Fruit fly (Drosophila melanogaster) whole organism, embryonic: ENCODE results near the gene Rbp1-like.

Experiments
- CG8388 ChIP-seq: fragments of 200-800 bp; sonication (Bioruptor generic); optimal IDR thresholded peaks from 2 replicates; lab custom pipeline; 2019; ENCODE audit warnings: missing biosample characterization, mild to moderate bottlenecking, missing genetic modification characterization, moderate library complexity
- Mrtf ChIP-seq: fragments of 200-800 bp; sonication (Bioruptor generic); IDR thresholded peaks from 3 replicates; pipeline ENCODE4 v1.3.6; 2022; ENCODE audit warnings: missing biosample characterization, missing genetic modification characterization
- exex ChIP-seq: fragments of 200-800 bp; sonication (Bioruptor generic); optimal IDR thresholded peaks from 4 replicates; lab custom pipeline; 2018; ENCODE audit warnings: missing biosample characterization, mild to moderate bottlenecking, missing genetic modification characterization, moderate library complexity
- sens ChIP-seq: fragments of 200-800 bp; sonication (Bioruptor generic); peaks from one replicate; lab custom pipeline; 2016; ENCODE audit warnings: missing biosample characterization, missing genetic modification characterization

DNA sequence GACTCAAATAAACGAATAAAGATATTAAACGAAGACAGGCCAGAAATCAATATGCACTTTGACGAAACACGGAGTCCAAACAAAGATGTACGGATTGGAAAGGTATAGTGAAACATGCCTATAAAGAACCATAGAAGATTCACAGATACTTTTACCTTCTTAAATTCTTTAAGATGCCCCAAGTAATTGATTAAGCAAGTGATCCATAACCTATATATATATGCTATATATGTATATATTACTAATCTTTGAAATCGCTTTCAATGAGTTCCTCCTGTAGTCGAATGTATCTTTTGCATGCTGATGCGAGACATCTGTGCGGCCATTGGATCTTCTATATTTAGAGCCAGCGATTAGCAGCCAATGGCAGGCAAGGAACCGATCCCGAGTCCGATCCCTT, 16.5 kb downstream of the Rbp1-like start, which contains the start of gene dmrt11E:
- no peak for TF ChIP-seq exex (tag; lab: Kevin White, UChicago)
- TF ChIP-seq CG8388 (GFP tag; lab: Kevin White, UChicago): peak; percentile 71
- peak; percentile 79 for TF ChIP-seq sens (GFP tag; lab: Kevin White, UChicago)
- TF ChIP-seq Mrtf (GFP tag; lab: Robert Waterston, UW): peak; percentile 54; the same call in 1 of the 3 replicates
